Worm (Caenorhabditis elegans): ENCODE data around the gene srn-1.

Gene srn-1

ce11 chrV:6281175-6281574 lies 5.1 kb downstream of the srn-1 start, which contains the start of the genes K12B6.4 and spe-49:
Gene K12B6.4, minus strand, starts transcription at chrV:6281275.
Gene spe-49, plus strand, starts transcription at chrV:6281359.
- no peak for TF ChIP-seq nhr-129 (tag; optimal IDR thresholded peaks at IDR 0.05)
- TF ChIP-seq ZK546.5 (tag; optimal IDR thresholded peaks at IDR 0.05): no peak
- no peak for TF ChIP-seq Y55F3AM.14 (GFP tag; optimal IDR thresholded peaks at IDR 0.05)
- no peak for TF ChIP-seq ama-1 (optimal IDR thresholded peaks at IDR 0.05)
- no peak for TF ChIP-seq lsy-2 (tag; optimal IDR thresholded peaks at IDR 0.05)
- no peak for TF ChIP-seq R02D3.7 (tag; optimal IDR thresholded peaks at IDR 0.05)
- no peak for TF ChIP-seq dmd-4 (tag; optimal IDR thresholded peaks at IDR 0.05)
- TF ChIP-seq peb-1 (tag; optimal IDR thresholded peaks at IDR 0.05): no peak
- TF ChIP-seq crh-2 (tag; optimal IDR thresholded peaks at IDR 0.05): no peak
- TF ChIP-seq snpc-4 (tag; optimal IDR thresholded peaks at IDR 0.05): no peak
- TF ChIP-seq nhr-10 (tag; optimal IDR thresholded peaks at IDR 0.05): no peak
- TF ChIP-seq nhr-11 (tag; optimal IDR thresholded peaks at IDR 0.05): no peak
- TF ChIP-seq mab-5 (tag; optimal IDR thresholded peaks at IDR 0.05): no peak
- no peak for TF ChIP-seq sma-9 (GFP tag; optimal IDR thresholded peaks at IDR 0.05)
- TF ChIP-seq sma-9 (tag; optimal IDR thresholded peaks at IDR 0.05): no peak
- TF ChIP-seq sem-4 (tag; optimal IDR thresholded peaks at IDR 0.05): no peak

ce11 chrV:6280067-6280466 lies 6.2 kb downstream of the srn-1 start:
- TF ChIP-seq F13H6.1 (tag; optimal IDR thresholded peaks at IDR 0.05) (no peak), sma-9 (GFP tag; optimal IDR thresholded peaks at IDR 0.05) (peak; percentile 27), sma-9 (tag; optimal IDR thresholded peaks at IDR 0.05) (no peak), crh-2 (tag; optimal IDR thresholded peaks at IDR 0.05) (no peak), nhr-25 (tag; optimal IDR thresholded peaks at IDR 0.05) (no peak), aly-2 (tag; optimal IDR thresholded peaks at IDR 0.05) (no peak), elt-3 (tag; optimal IDR thresholded peaks at IDR 0.05) (no peak), skn-1 (tag; optimal IDR thresholded peaks at IDR 0.05) (no peak), mab-5 (tag; optimal IDR thresholded peaks at IDR 0.05) (no peak), ama-1 (optimal IDR thresholded peaks at IDR 0.05) (no peak)

- peak; percentile 43 for TF ChIP-seq nhr-25 (tag; optimal IDR thresholded peaks at IDR 0.05)
- TF ChIP-seq blmp-1 (tag; optimal IDR thresholded peaks at IDR 0.05; ENCODE audit: insufficient read depth): peak; percentile 62
- peak; percentile 13 for TF ChIP-seq lin-13 (GFP tag; optimal IDR thresholded peaks at IDR 0.05)
- TF ChIP-seq gmeb-1 (tag; optimal IDR thresholded peaks at IDR 0.05): peak; percentile 67
- peak; percentile 29 for TF ChIP-seq ama-1 (optimal IDR thresholded peaks at IDR 0.05)
- peak; percentile 12 for TF ChIP-seq nhr-21 (tag; optimal IDR thresholded peaks at IDR 0.05)
- peak; percentile 29 for TF ChIP-seq ztf-4 (tag; optimal IDR thresholded peaks at IDR 0.05)
- no peak for TF ChIP-seq unc-62 (GFP tag; optimal IDR thresholded peaks at IDR 0.05)
- TF ChIP-seq C34F6.9 (tag; optimal IDR thresholded peaks at IDR 0.05): no peak
- TF ChIP-seq fos-1 (tag; optimal IDR thresholded peaks at IDR 0.05): peak; percentile 14
- TF ChIP-seq mab-5 (tag; optimal IDR thresholded peaks at IDR 0.05): no peak
- TF ChIP-seq sma-9 (GFP tag; optimal IDR thresholded peaks at IDR 0.05): peak; percentile 44
- no peak for TF ChIP-seq sma-9 (tag; optimal IDR thresholded peaks at IDR 0.05)
- no peak for TF ChIP-seq nhr-237 (tag; optimal IDR thresholded peaks at IDR 0.05)
- peak; percentile 32 for TF ChIP-seq crh-2 (tag; optimal IDR thresholded peaks at IDR 0.05)
- TF ChIP-seq sma-3 (GFP tag; optimal IDR thresholded peaks at IDR 0.05): no peak
Observed at ce11 chrV:6278117-6279081, 7.8 kb downstream of the srn-1 start, which contains the start of gene fil-2. Gene fil-2, plus strand, starts transcription at chrV:6279031.

ce11 chrV:6277178-6277834 lies 8.9 kb downstream of the srn-1 start:
- TF ChIP-seq ama-1 (optimal IDR thresholded peaks at IDR 0.05) (peak; percentile 30), sma-9 (GFP tag; optimal IDR thresholded peaks at IDR 0.05) (peak; percentile 17), sma-9 (tag; optimal IDR thresholded peaks at IDR 0.05) (no peak), nhr-21 (tag; optimal IDR thresholded peaks at IDR 0.05) (peak; percentile 37), F13H6.1 (tag; optimal IDR thresholded peaks at IDR 0.05) (no peak), nhr-12 (tag; optimal IDR thresholded peaks at IDR 0.05) (no peak)

ce11 chrV:6276205-6276604 lies 10.0 kb downstream of the srn-1 start, which contains the start of gene F31F7.1:
Gene F31F7.1, plus strand, starts transcription at chrV:6276439.
- TF ChIP-seq mdl-1 (tag; optimal IDR thresholded peaks at IDR 0.05): peak in 1 of 2 experiments; percentile 67
- TF ChIP-seq peb-1 (tag; optimal IDR thresholded peaks at IDR 0.05): no peak
- TF ChIP-seq alr-1 (tag; optimal IDR thresholded peaks at IDR 0.05): no peak
- no peak for TF ChIP-seq sem-4 (tag; optimal IDR thresholded peaks at IDR 0.05)
- no peak for TF ChIP-seq lin-13 (GFP tag; optimal IDR thresholded peaks at IDR 0.05)
- no peak for TF ChIP-seq ztf-1 (GFP tag; conservative IDR thresholded peaks at IDR 0.05)
- no peak for TF ChIP-seq ZK546.5 (tag; optimal IDR thresholded peaks at IDR 0.05)
- TF ChIP-seq crh-2 (tag; optimal IDR thresholded peaks at IDR 0.05): peak; percentile 73
- no peak for TF ChIP-seq zag-1 (tag; optimal IDR thresholded peaks at IDR 0.05)
- TF ChIP-seq ama-1 (optimal IDR thresholded peaks at IDR 0.05): peak; percentile 62
- no peak for TF ChIP-seq nhr-10 (tag; optimal IDR thresholded peaks at IDR 0.05)
- peak; percentile 84 for TF ChIP-seq sma-3 (GFP tag; optimal IDR thresholded peaks at IDR 0.05)
- TF ChIP-seq lsy-2 (tag; optimal IDR thresholded peaks at IDR 0.05): peak in 1 of 2 experiments; percentile 50
- TF ChIP-seq sma-9 (GFP tag; optimal IDR thresholded peaks at IDR 0.05): peak; percentile 94
- TF ChIP-seq sma-9 (tag; optimal IDR thresholded peaks at IDR 0.05): no peak
- TF ChIP-seq unc-62 (GFP tag; optimal IDR thresholded peaks at IDR 0.05): no peak
- TF ChIP-seq C34F6.9 (tag; optimal IDR thresholded peaks at IDR 0.05): no peak
- TF ChIP-seq aly-2 (tag; optimal IDR thresholded peaks at IDR 0.05): no peak
- TF ChIP-seq ceh-82 (tag; optimal IDR thresholded peaks at IDR 0.05): no peak
- peak; percentile 72 for TF ChIP-seq F13H6.1 (tag; optimal IDR thresholded peaks at IDR 0.05)
- no peak for TF ChIP-seq nhr-237 (tag; optimal IDR thresholded peaks at IDR 0.05)
- TF ChIP-seq nhr-129 (tag; optimal IDR thresholded peaks at IDR 0.05): peak; percentile 52
- peak; percentile 70 for TF ChIP-seq gmeb-1 (tag; optimal IDR thresholded peaks at IDR 0.05)
- TF ChIP-seq Y55F3AM.14 (GFP tag; optimal IDR thresholded peaks at IDR 0.05): no peak
- TF ChIP-seq blmp-1 (tag; optimal IDR thresholded peaks at IDR 0.05; ENCODE audit: insufficient read depth): peak; percentile 67
- TF ChIP-seq ztf-11 (tag; optimal IDR thresholded peaks at IDR 0.05): no peak

Measured in whole organism, L2 larva.